Fruit fly (Drosophila melanogaster) whole organism, embryonic: Measurements from ENCODE around the gene alpha-Est3.

Experiments
- Asciz ChIP-seq: fragments of 200-800 bp; sonication (Bioruptor generic); optimal IDR thresholded peaks from 2 replicates; lab custom pipeline; 2017; ENCODE audit warnings: missing biosample characterization, mild to moderate bottlenecking, missing genetic modification characterization, missing genetic modification reagents
- Atf-2 ChIP-seq: fragments of 200-800 bp; sonication (Bioruptor generic); optimal IDR thresholded peaks from 2 replicates; lab custom pipeline; 2016; ENCODE audit warnings: missing biosample characterization, missing genetic modification characterization
- Bteb2 ChIP-seq: fragments of 200-800 bp; sonication (Bioruptor generic); optimal IDR thresholded peaks from 2 replicates; lab custom pipeline; 2016; ENCODE audit warnings: missing biosample characterization, missing genetic modification characterization
- CG10366 ChIP-seq: fragments of 200-800 bp; sonication (Bioruptor generic); IDR thresholded peaks from 2 replicates; pipeline ENCODE4 v1.3.6; 2022; ENCODE audit warnings: missing biosample characterization, missing genetic modification characterization
- CG12104 ChIP-seq: fragments of 200-800 bp; sonication (Bioruptor generic); optimal IDR thresholded peaks from 3 replicates; lab custom pipeline; 2016; ENCODE audit warnings: missing biosample characterization, missing genetic modification characterization
- CG12299 ChIP-seq: fragments of 200-800 bp; sonication (Bioruptor generic); optimal IDR thresholded peaks from 2 replicates; lab custom pipeline; 2018; ENCODE audit warnings: missing biosample characterization, mild to moderate bottlenecking, missing genetic modification characterization
- CG12942 ChIP-seq: fragments of 200-800 bp; sonication (Bioruptor generic); optimal IDR thresholded peaks from 3 replicates; lab custom pipeline; 2016; ENCODE audit warnings: missing biosample characterization, missing genetic modification characterization
- CG14710 ChIP-seq: fragments of 200-800 bp; sonication (Bioruptor generic); optimal IDR thresholded peaks from 3 replicates; lab custom pipeline; 2019; ENCODE audit warnings: missing biosample characterization, mild to moderate bottlenecking, missing genetic modification characterization, moderate library complexity
- CG15073 ChIP-seq: fragments of 200-800 bp; sonication (Bioruptor generic); optimal IDR thresholded peaks from 2 replicates; lab custom pipeline; 2016; ENCODE audit warnings: missing biosample characterization, missing genetic modification characterization
- CG18619 ChIP-seq: fragments of 200-800 bp; sonication (Bioruptor generic); optimal IDR thresholded peaks from 3 replicates; lab custom pipeline; 2017; ENCODE audit warnings: missing biosample characterization, mild to moderate bottlenecking, missing genetic modification characterization
- CG3407 ChIP-seq: fragments of 200-800 bp; sonication (Bioruptor generic); optimal IDR thresholded peaks from 2 replicates; lab custom pipeline; 2018; ENCODE audit warnings: missing biosample characterization, mild to moderate bottlenecking, missing genetic modification characterization
- CG6272 ChIP-seq: fragments of 200-800 bp; sonication (Bioruptor generic); IDR thresholded peaks from 2 replicates; pipeline ENCODE4 v1.3.6; 2022; ENCODE audit warnings: missing biosample characterization, missing genetic modification characterization
- CG7745 ChIP-seq: fragments of 200-800 bp; sonication (Bioruptor generic); optimal IDR thresholded peaks from 2 replicates; lab custom pipeline; 2018; ENCODE audit warnings: missing biosample characterization, mild to moderate bottlenecking, missing genetic modification characterization, moderate library complexity
- CG7987 ChIP-seq: fragments of 200-800 bp; sonication (Bioruptor generic); optimal IDR thresholded peaks from 2 replicates; lab custom pipeline; 2018; ENCODE audit warnings: missing biosample characterization, mild to moderate bottlenecking, missing genetic modification characterization, moderate library complexity
- CG8924 ChIP-seq: fragments of 200-800 bp; optimal IDR thresholded peaks from 3 replicates; lab custom pipeline; 2019; ENCODE audit warnings: missing biosample characterization, mild to moderate bottlenecking, missing genetic modification characterization, moderate library complexity
- CG9437 ChIP-seq: fragments of 200-800 bp; sonication (Bioruptor generic); optimal IDR thresholded peaks from 2 replicates; lab custom pipeline; 2018; ENCODE audit warnings: missing biosample characterization, mild to moderate bottlenecking, missing genetic modification characterization
- CG9932 ChIP-seq: fragments of 200-800 bp; sonication (Bioruptor generic); IDR thresholded peaks from 2 replicates; pipeline ENCODE4 v1.3.6; 2022; ENCODE audit warnings: missing biosample characterization, missing genetic modification characterization
- HmgD ChIP-seq: fragments of 200-800 bp; sonication (Bioruptor generic); optimal IDR thresholded peaks from 3 replicates; lab custom pipeline; 2016; ENCODE audit warnings: missing biosample characterization, missing genetic modification characterization
- Hmx ChIP-seq: fragments of 200-800 bp; sonication (Bioruptor generic); optimal IDR thresholded peaks from 2 replicates; lab custom pipeline; 2016; ENCODE audit warnings: missing biosample characterization, missing genetic modification characterization
- Med ChIP-seq: fragments of 200-800 bp; sonication (Bioruptor generic); peaks from one replicate; lab custom pipeline; 2016; ENCODE audit warnings: missing biosample characterization, missing genetic modification characterization, mild to moderate bottlenecking, inconsistent platforms, moderate library complexity
- Nf-YC ChIP-seq: fragments of 200-800 bp; optimal IDR thresholded peaks from 3 replicates; lab custom pipeline; 2019; ENCODE audit warnings: missing biosample characterization, mild to moderate bottlenecking, missing genetic modification characterization, moderate library complexity
- ase ChIP-seq: fragments of 200-800 bp; sonication (Bioruptor generic); IDR thresholded peaks from 3 replicates; pipeline ENCODE4 v1.3.6; 2022; ENCODE audit warnings: missing biosample characterization, missing genetic modification characterization
- bowl ChIP-seq: fragments of 200-800 bp; sonication (Bioruptor generic); IDR thresholded peaks from 2 replicates; pipeline ENCODE4 v1.3.6; 2022; ENCODE audit warnings: missing biosample characterization, missing genetic modification characterization
- btn ChIP-seq: fragments of 200-800 bp; sonication (Bioruptor generic); optimal IDR thresholded peaks from 2 replicates; lab custom pipeline; 2016; ENCODE audit warnings: missing biosample characterization, missing genetic modification characterization
- chif ChIP-seq, 2 experiments: fragments of 200-800 bp; sonication (Bioruptor generic); optimal IDR thresholded peaks; 3 replicates each; lab custom pipeline; 2016; ENCODE audit warnings: missing biosample characterization in 2 of 2, missing genetic modification characterization in 2 of 2
- da ChIP-seq: fragments of 200-800 bp; sonication (Bioruptor generic); optimal IDR thresholded peaks from 2 replicates; lab custom pipeline; 2016; ENCODE audit warnings: missing biosample characterization, missing genetic modification characterization
- danr ChIP-seq: fragments of 200-800 bp; sonication (Bioruptor generic); IDR thresholded peaks from 2 replicates; pipeline ENCODE4 v1.3.6; 2022; ENCODE audit warnings: missing biosample characterization, missing genetic modification characterization
- dmrt99B ChIP-seq: fragments of 200-800 bp; sonication (Bioruptor generic); optimal IDR thresholded peaks from 2 replicates; lab custom pipeline; 2018; ENCODE audit warnings: missing biosample characterization, mild to moderate bottlenecking, missing genetic modification characterization, moderate library complexity
- fu2 ChIP-seq: fragments of 200-800 bp; sonication (Bioruptor generic); optimal IDR thresholded peaks from 2 replicates; lab custom pipeline; 2016; ENCODE audit warnings: missing biosample characterization, missing genetic modification characterization
- gcm2 ChIP-seq: fragments of 200-800 bp; sonication (Bioruptor generic); optimal IDR thresholded peaks from 2 replicates; lab custom pipeline; 2016; ENCODE audit warnings: missing biosample characterization, missing genetic modification characterization
- hkb ChIP-seq, 2 experiments: fragments of 200-800 bp in 1 of 2; fragments of >200 bp in 1 of 2; sonication (Bioruptor generic) in 1 of 2; IDR thresholded peaks in 1 of 2; optimal IDR thresholded peaks in 1 of 2; 2 replicates each; pipeline versions ENCODE4 v1.3.6 to Lab custom; 2017 to 2022; ENCODE audit warnings: missing biosample characterization in 1 of 2, missing genetic modification characterization in 1 of 2
- kay ChIP-seq: fragments of 200-800 bp; sonication (Bioruptor generic); optimal IDR thresholded peaks from 2 replicates; lab custom pipeline; 2016; ENCODE audit warnings: missing biosample characterization, missing genetic modification characterization
- lov ChIP-seq, 2 experiments: fragments of 200-800 bp in 1 of 2; fragments of >200 bp in 1 of 2; sonication (Bioruptor generic) in 1 of 2; IDR thresholded peaks in 1 of 2; optimal IDR thresholded peaks in 1 of 2; 2 replicates in 1 of 2; 3 replicates in 1 of 2; pipeline versions ENCODE4 v1.3.6 to Lab custom; 2017 to 2022; ENCODE audit warnings: missing biosample characterization in 1 of 2, missing genetic modification characterization in 1 of 2
- ro ChIP-seq: fragments of 200-800 bp; sonication (Bioruptor generic); IDR thresholded peaks from 2 replicates; pipeline ENCODE4 v1.3.6; 2022; ENCODE audit warnings: missing biosample characterization, missing genetic modification characterization
- sima ChIP-seq: fragments of 200-800 bp; sonication (Bioruptor generic); optimal IDR thresholded peaks from 2 replicates; lab custom pipeline; 2016; ENCODE audit warnings: missing biosample characterization, missing genetic modification characterization
- sqz ChIP-seq: fragments of 200-800 bp; sonication (Bioruptor generic); optimal IDR thresholded peaks from 3 replicates; lab custom pipeline; 2018; ENCODE audit warnings: missing biosample characterization, mild to moderate bottlenecking, missing genetic modification characterization
- stc ChIP-seq: fragments of 200-800 bp; sonication (Bioruptor generic); IDR thresholded peaks from 2 replicates; pipeline ENCODE4 v1.3.6; 2022; ENCODE audit warnings: missing biosample characterization, missing genetic modification characterization
- toy ChIP-seq: fragments of 200-800 bp; sonication (Bioruptor generic); IDR thresholded peaks from 2 replicates; pipeline ENCODE4 v1.3.6; 2022; ENCODE audit warnings: missing biosample characterization, missing genetic modification characterization
- twi ChIP-seq: fragments of 200-800 bp; optimal IDR thresholded peaks from 2 replicates; lab custom pipeline; 2019; ENCODE audit warnings: missing biosample characterization, mild to moderate bottlenecking, missing genetic modification characterization, moderate library complexity
- tx ChIP-seq: fragments of 200-800 bp; sonication (Bioruptor generic); optimal IDR thresholded peaks from 2 replicates; lab custom pipeline; 2016; ENCODE audit warnings: missing biosample characterization, missing genetic modification characterization
- vnd ChIP-seq: fragments of 200-800 bp; sonication (Bioruptor generic); IDR thresholded peaks from 3 replicates; pipeline ENCODE4 v1.3.6; 2022; ENCODE audit warnings: missing biosample characterization, missing genetic modification characterization; ENCODE audit not compliant: partially characterized antibody

The alpha-Est3 gene

dm6 chr3R:7490884-7491283, 50.5 kb downstream of the alpha-Est3 start (continued):
- TF ChIP-seq sima (GFP tag; lab: Kevin White, UChicago) (no peak), CG3407 (GFP tag; lab: Kevin White, UChicago) (peak; percentile 21), CG14710 (no peak), CG18619 (GFP tag; lab: Kevin White, UChicago) (peak; percentile 21), CG9932 (no peak), lov (optimal IDR thresholded peaks at IDR 0.05; lab: Kevin White, UChicago) (no peak), lov (GFP tag; IDR thresholded peaks at IDR 0.05; lab: Robert Waterston, UW) (no peak), fu2 (GFP tag; lab: Kevin White, UChicago) (no peak), chif (GFP tag; optimal IDR thresholded peaks at IDR 0.05; lab: Kevin White, UChicago) (no peak), CG9437 (GFP tag; lab: Kevin White, UChicago) (peak; percentile 73), CG6272 (0 out of 2 replicates have a peak, but pooled peaks have one; percentile 17), ase (GFP tag; lab: Robert Waterston, UW) (peak; percentile 51; the same call in 1 of the 3 replicates), gcm2 (GFP tag; lab: Kevin White, UChicago) (no peak), CG12942 (GFP tag; lab: Kevin White, UChicago) (peak; percentile 20), Med (peak; percentile 24), twi (tag; lab: Kevin White, UChicago) (no peak), ro (GFP tag; lab: Robert Waterston, UW) (no peak), HmgD (GFP tag; lab: Kevin White, UChicago) (no peak), CG8924 (tag; lab: Kevin White, UChicago) (peak; percentile 20), CG12299 (tag; lab: Kevin White, UChicago) (no peak), Hmx (GFP tag; lab: Kevin White, UChicago) (peak; percentile 4), da (GFP tag; lab: Kevin White, UChicago) (no peak), Atf-2 (GFP tag; lab: Kevin White, UChicago) (no peak), CG10366 (GFP tag; lab: Robert Waterston, UW) (peak; percentile 49; the same call in 1 of the 2 replicates), hkb (optimal IDR thresholded peaks at IDR 0.05; lab: Kevin White, UChicago) (no peak), hkb (GFP tag; IDR thresholded peaks at IDR 0.05; lab: Robert Waterston, UW) (peak; percentile 67), vnd (no peak)

dm6 chr3R:7489902-7490301, 51.5 kb downstream of the alpha-Est3 start:
- no peak for TF ChIP-seq CG12104 (GFP tag; lab: Kevin White, UChicago)
- no peak for TF ChIP-seq stc
- TF ChIP-seq danr (GFP tag; lab: Robert Waterston, UW), result no peak
- no peak for TF ChIP-seq kay (GFP tag; lab: Kevin White, UChicago)
- no peak for TF ChIP-seq sqz (GFP tag; lab: Kevin White, UChicago)
- no peak for TF ChIP-seq Nf-YC (tag; lab: Kevin White, UChicago)
- no peak for TF ChIP-seq CG7987 (GFP tag; lab: Kevin White, UChicago)
- TF ChIP-seq btn (GFP tag; lab: Kevin White, UChicago), result no peak
- TF ChIP-seq tx (GFP tag; lab: Kevin White, UChicago), result no peak
- TF ChIP-seq CG15073 (GFP tag; lab: Kevin White, UChicago), result no peak
- TF ChIP-seq CG7745 (tag; lab: Kevin White, UChicago), result no peak
- no peak for TF ChIP-seq dmrt99B (tag; lab: Kevin White, UChicago)
- no peak for TF ChIP-seq toy (GFP tag; lab: Robert Waterston, UW)
- TF ChIP-seq bowl (GFP tag; lab: Robert Waterston, UW), result no peak
- no peak for TF ChIP-seq Bteb2 (GFP tag; lab: Kevin White, UChicago)
- TF ChIP-seq Asciz (GFP tag; lab: Kevin White, UChicago), result no peak
- TF ChIP-seq, all 482 proteins: peak for 0
